Worm (Caenorhabditis elegans) whole organism, mixed stage, embryonic: ENCODE results near the gene C50B6.3.

Experiments
- blmp-1 ChIP-seq: fragments of 150-350 bp; optimal IDR thresholded peaks from 2 replicates; lab custom pipeline; 2014; ENCODE audit warnings: missing biosample characterization, missing genetic modification characterization
- ceh-39 ChIP-seq: fragments of 150-350 bp; optimal IDR thresholded peaks from 2 replicates; lab custom pipeline; 2014; ENCODE audit warnings: missing biosample characterization, missing genetic modification characterization
- ceh-43 ChIP-seq: fragments of 200-800 bp; sonication (Bioruptor generic); optimal IDR thresholded peaks from 2 replicates; lab custom pipeline; 2018; ENCODE audit warnings: mild to moderate bottlenecking, missing genetic modification characterization, moderate library complexity, missing compliant biosample characterization
- ceh-83 ChIP-seq: fragments of 200-800 bp; sonication (Bioruptor generic); optimal IDR thresholded peaks from 2 replicates; lab custom pipeline; 2018; ENCODE audit warnings: mild to moderate bottlenecking, missing genetic modification characterization, missing compliant biosample characterization
- ces-1 ChIP-seq: fragments of 150-350 bp; optimal IDR thresholded peaks from 2 replicates; lab custom pipeline; 2014; ENCODE audit warnings: missing biosample characterization, missing genetic modification reagents, missing genetic modification characterization
- cnd-1 ChIP-seq: fragments of 200-800 bp; sonication (Bioruptor generic); optimal IDR thresholded peaks from 2 replicates; lab custom pipeline; 2018; ENCODE audit warnings: mild to moderate bottlenecking, missing genetic modification characterization, missing compliant biosample characterization
- drap-1 ChIP-seq: fragments of 200-800 bp; sonication (Bioruptor generic); optimal IDR thresholded peaks from 3 replicates; lab custom pipeline; 2018; ENCODE audit warnings: mild to moderate bottlenecking, missing genetic modification characterization, missing compliant biosample characterization
- elt-1 ChIP-seq: sonication (generic microtip); optimal IDR thresholded peaks from 2 replicates; lab custom pipeline; 2017; ENCODE audit warnings: missing genetic modification characterization, mild to moderate bottlenecking, missing compliant biosample characterization, antibody characterized with exemption, moderate library complexity, borderline replicate concordance; ENCODE audit not compliant: insufficient read depth
- elt-3 ChIP-seq: fragments of 150-350 bp; optimal IDR thresholded peaks from 2 replicates; lab custom pipeline; 2014; ENCODE audit warnings: missing biosample characterization, missing genetic modification characterization
- flh-1 ChIP-seq: fragments of 200-800 bp; sonication (Bioruptor generic); optimal IDR thresholded peaks from 2 replicates; lab custom pipeline; 2018; ENCODE audit warnings: mild to moderate bottlenecking, missing genetic modification characterization, moderate library complexity, missing compliant biosample characterization
- ham-2 ChIP-seq: fragments of 200-800 bp; sonication (Bioruptor generic); optimal IDR thresholded peaks from 2 replicates; lab custom pipeline; 2018; ENCODE audit warnings: mild to moderate bottlenecking, missing genetic modification characterization, missing compliant biosample characterization
- hlh-1 ChIP-seq: fragments of 150-350 bp; optimal IDR thresholded peaks from 2 replicates; lab custom pipeline; 2014; ENCODE audit warnings: missing biosample characterization, missing genetic modification reagents, missing genetic modification characterization
- lin-13 ChIP-seq: fragments of 150-350 bp; optimal IDR thresholded peaks from 2 replicates; lab custom pipeline; 2014; ENCODE audit warnings: missing biosample characterization, missing genetic modification characterization
- lsy-2 ChIP-seq: fragments of 150-350 bp; optimal IDR thresholded peaks from 2 replicates; lab custom pipeline; 2014; ENCODE audit warnings: missing biosample characterization, missing genetic modification characterization
- mab-5 ChIP-seq: fragments of 150-350 bp; optimal IDR thresholded peaks from 2 replicates; lab custom pipeline; 2014; ENCODE audit warnings: missing biosample characterization, missing genetic modification characterization
- mep-1 ChIP-seq: fragments of 150-350 bp; optimal IDR thresholded peaks from 2 replicates; lab custom pipeline; 2017; ENCODE audit warnings: missing biosample characterization, missing genetic modification reagents, missing genetic modification characterization, inconsistent platforms
- mls-2 ChIP-seq: sonication (generic microtip); optimal IDR thresholded peaks from 2 replicates; lab custom pipeline; 2016; ENCODE audit warnings: mild to moderate bottlenecking, missing genetic modification characterization, moderate library complexity, missing compliant biosample characterization
- nhr-12 ChIP-seq: fragments of 150-350 bp; optimal IDR thresholded peaks from 2 replicates; lab custom pipeline; 2014; ENCODE audit warnings: missing biosample characterization, missing genetic modification characterization
- nhr-2 ChIP-seq: fragments of 150-350 bp; optimal IDR thresholded peaks from 2 replicates; lab custom pipeline; 2014; ENCODE audit warnings: missing biosample characterization, missing genetic modification characterization
- nhr-237 ChIP-seq: fragments of 150-350 bp; optimal IDR thresholded peaks from 2 replicates; lab custom pipeline; 2014; ENCODE audit warnings: missing biosample characterization, missing genetic modification characterization
- nhr-76 ChIP-seq: sonication (generic microtip); optimal IDR thresholded peaks from 2 replicates; lab custom pipeline; 2017; ENCODE audit warnings: missing biosample characterization, missing genetic modification characterization
- pha-4 ChIP-seq: fragments of 150-350 bp; optimal IDR thresholded peaks from 2 replicates; lab custom pipeline; 2018; ENCODE audit warnings: missing biosample characterization, missing genetic modification reagents, missing genetic modification characterization
- sem-2 ChIP-seq: fragments of 200-800 bp; sonication (Bioruptor generic); optimal IDR thresholded peaks from 2 replicates; lab custom pipeline; 2018; ENCODE audit warnings: mild to moderate bottlenecking, missing genetic modification characterization, missing compliant biosample characterization
- snpc-4 ChIP-seq: fragments of 150-350 bp; optimal IDR thresholded peaks from 2 replicates; lab custom pipeline; 2014; ENCODE audit warnings: missing biosample characterization, missing genetic modification characterization
- sptf-1 ChIP-seq: sonication (generic microtip); optimal IDR thresholded peaks from 2 replicates; lab custom pipeline; 2017; ENCODE audit warnings: mild to moderate bottlenecking, missing genetic modification characterization, moderate library complexity, missing compliant biosample characterization
- tbx-8 ChIP-seq: fragments of 200-800 bp; sonication (Bioruptor generic); optimal IDR thresholded peaks from 2 replicates; lab custom pipeline; 2018; ENCODE audit warnings: mild to moderate bottlenecking, missing genetic modification characterization, moderate library complexity, missing compliant biosample characterization
- unc-120 ChIP-seq: sonication (generic microtip); optimal IDR thresholded peaks from 2 replicates; lab custom pipeline; 2017; ENCODE audit warnings: missing genetic modification characterization, missing compliant biosample characterization; ENCODE audit not compliant: poor library complexity, severe bottlenecking
- unc-39 ChIP-seq: fragments of 150-350 bp; optimal IDR thresholded peaks from 2 replicates; lab custom pipeline; 2014; ENCODE audit warnings: missing biosample characterization, missing genetic modification characterization
- unc-62 ChIP-seq: fragments of 150-350 bp; optimal IDR thresholded peaks from 2 replicates; lab custom pipeline; 2014; ENCODE audit warnings: missing biosample characterization, missing genetic modification reagents, missing genetic modification characterization
- zip-8 ChIP-seq: fragments of 150-350 bp; optimal IDR thresholded peaks from 2 replicates; lab custom pipeline; 2014; ENCODE audit warnings: missing biosample characterization, missing genetic modification characterization
- ztf-11 ChIP-seq: fragments of 150-350 bp; optimal IDR thresholded peaks from 2 replicates; lab custom pipeline; 2014; ENCODE audit warnings: missing biosample characterization, missing genetic modification characterization

The C50B6.3 gene

DNA sequence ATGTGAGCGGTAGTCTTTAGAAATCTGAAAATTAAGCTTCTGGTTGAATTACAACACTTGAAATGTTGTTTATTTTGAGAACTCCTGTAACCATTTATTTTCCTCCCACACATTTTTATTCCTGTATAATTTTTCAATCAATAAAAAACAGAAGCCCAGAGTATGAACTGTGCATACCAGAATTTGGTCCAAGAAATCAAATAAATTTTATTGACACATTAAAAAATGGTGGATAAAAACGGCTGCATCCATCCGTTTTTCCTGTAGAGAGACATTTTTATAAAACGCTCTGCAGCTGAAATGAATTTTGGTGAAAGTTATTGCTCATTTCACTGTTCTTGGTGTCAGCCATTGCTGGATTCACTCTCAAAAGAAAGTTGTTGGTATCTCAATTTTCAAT lies 16.2 kb upstream of the C50B6.3 start, which contains the start of gene C26E1.1:
Gene C26E1.1, plus strand, starts transcription at position 301 of the 400 bp plus-strand sequence.
- TF ChIP-seq ztf-11 (no peak), cnd-1 (tag; lab: Kevin White, UChicago) (no peak), unc-62 (GFP tag; lab: Kevin White, UChicago) (no peak), mab-5 (no peak), blmp-1 (tag; lab: Kevin White, UChicago) (no peak), lin-13 (tag; lab: Kevin White, UChicago) (no peak), zip-8 (tag; lab: Kevin White, UChicago) (no peak), hlh-1 (tag; lab: Kevin White, UChicago) (no peak), pha-4 (tag; lab: Kevin White, UChicago) (no peak), sem-2 (GFP tag; lab: Kevin White, UChicago) (no peak), mls-2 (tag; lab: Kevin White, UChicago) (no peak), drap-1 (GFP tag; lab: Kevin White, UChicago) (no peak), unc-39 (tag; lab: Kevin White, UChicago) (no peak), ces-1 (GFP tag; lab: Kevin White, UChicago) (no peak), ceh-83 (no peak), mep-1 (tag; lab: Kevin White, UChicago) (no peak), ceh-39 (no peak)

DNA sequence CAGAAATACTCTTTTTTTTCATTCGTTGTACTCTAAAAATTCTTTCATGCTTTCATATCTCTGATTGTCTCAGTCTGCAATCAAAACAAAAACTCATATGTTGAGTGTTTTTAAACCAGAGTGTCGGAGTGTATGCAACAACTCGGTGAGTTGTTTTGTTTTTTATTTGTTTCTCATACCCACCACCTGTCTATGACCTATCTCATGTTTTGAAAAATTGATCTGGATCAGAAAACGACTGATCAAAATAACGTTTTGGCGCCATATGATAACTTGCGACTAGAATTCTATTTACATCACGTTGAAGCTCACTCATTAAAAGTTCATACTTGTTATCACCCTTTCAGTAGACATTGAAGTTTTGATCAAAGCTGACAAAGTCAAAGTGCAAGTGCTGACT lies 14.7 kb upstream of the C50B6.3 start:
- TF ChIP-seq flh-1 (GFP tag; lab: Kevin White, UChicago), result no peak
- TF ChIP-seq elt-3, result no peak
- no peak for TF ChIP-seq sptf-1
- TF ChIP-seq zip-8 (tag; lab: Kevin White, UChicago), result no peak
- TF ChIP-seq ztf-11, result no peak
- no peak for TF ChIP-seq nhr-237
- no peak for TF ChIP-seq nhr-2 (tag; lab: Kevin White, UChicago)
- TF ChIP-seq mls-2 (tag; lab: Kevin White, UChicago), result no peak
- no peak for TF ChIP-seq unc-120 (tag; lab: Kevin White, UChicago)
- TF ChIP-seq tbx-8 (GFP tag; lab: Kevin White, UChicago), result no peak

DNA sequence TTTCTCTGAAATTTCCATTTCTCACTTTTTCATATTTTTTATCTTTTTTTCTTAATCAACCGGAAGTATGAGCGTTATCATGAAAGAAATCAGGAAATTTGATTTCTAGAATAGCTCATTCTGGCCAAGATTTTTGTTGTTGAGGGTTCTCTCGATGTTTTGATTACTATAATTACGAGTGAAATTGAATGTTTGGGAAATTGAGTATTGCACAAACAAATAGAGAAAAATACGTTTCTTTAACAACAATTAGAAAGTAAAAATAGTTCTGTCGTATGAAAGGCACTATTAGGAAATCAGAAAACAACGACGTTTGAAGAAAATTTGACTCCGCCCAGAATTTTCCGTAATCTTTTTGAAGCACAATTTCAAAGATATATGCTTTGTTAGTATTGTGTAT lies 14.0 kb upstream of the C50B6.3 start:
- TF ChIP-seq nhr-12 (tag; lab: Kevin White, UChicago), result no peak
- TF ChIP-seq nhr-76 (tag; lab: Kevin White, UChicago), result no peak
- no peak for TF ChIP-seq pha-4 (tag; lab: Kevin White, UChicago)
- TF ChIP-seq unc-62 (GFP tag; lab: Kevin White, UChicago), result no peak
- no peak for TF ChIP-seq elt-1 (tag; lab: Kevin White, UChicago)
- TF ChIP-seq nhr-237, result no peak
- no peak for TF ChIP-seq ham-2 (GFP tag; lab: Kevin White, UChicago)
- TF ChIP-seq lin-13 (tag; lab: Kevin White, UChicago), result no peak
- no peak for TF ChIP-seq ztf-11
- TF ChIP-seq tbx-8 (GFP tag; lab: Kevin White, UChicago), result no peak
- no peak for TF ChIP-seq lsy-2 (tag; lab: Kevin White, UChicago)
- TF ChIP-seq ceh-43 (GFP tag; lab: Kevin White, UChicago), result no peak
- TF ChIP-seq hlh-1 (tag; lab: Kevin White, UChicago), result no peak
- no peak for TF ChIP-seq ceh-83
- no peak for TF ChIP-seq snpc-4
- no peak for TF ChIP-seq nhr-2 (tag; lab: Kevin White, UChicago)
- no peak for TF ChIP-seq mls-2 (tag; lab: Kevin White, UChicago)
- TF ChIP-seq ceh-39, result no peak
- TF ChIP-seq mab-5, result no peak

DNA sequence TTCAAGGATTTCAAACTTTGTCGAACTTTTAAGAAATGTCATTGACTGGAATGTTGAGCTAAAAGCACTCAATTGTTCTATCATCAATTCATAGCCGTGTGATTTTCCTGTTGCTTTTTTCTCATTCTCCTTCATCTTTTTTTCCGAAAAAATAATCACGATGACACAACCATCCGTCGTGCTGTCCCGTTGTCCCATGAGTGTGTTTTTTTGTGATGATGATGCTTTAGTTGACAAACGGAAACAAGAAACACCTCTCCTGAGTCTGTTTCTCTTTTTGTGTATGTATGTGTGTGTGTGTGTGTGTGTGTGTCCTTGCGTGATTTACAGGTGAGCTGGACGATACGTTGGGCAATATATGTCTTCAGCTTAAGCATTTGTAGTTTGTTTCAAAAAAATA lies 12.9 kb upstream of the C50B6.3 start:
- TF ChIP-seq unc-62 (GFP tag; lab: Kevin White, UChicago) (no peak), mls-2 (tag; lab: Kevin White, UChicago) (no peak), nhr-2 (tag; lab: Kevin White, UChicago) (no peak)
- TF ChIP-seq, all 35 proteins: peak for 0

DNA sequence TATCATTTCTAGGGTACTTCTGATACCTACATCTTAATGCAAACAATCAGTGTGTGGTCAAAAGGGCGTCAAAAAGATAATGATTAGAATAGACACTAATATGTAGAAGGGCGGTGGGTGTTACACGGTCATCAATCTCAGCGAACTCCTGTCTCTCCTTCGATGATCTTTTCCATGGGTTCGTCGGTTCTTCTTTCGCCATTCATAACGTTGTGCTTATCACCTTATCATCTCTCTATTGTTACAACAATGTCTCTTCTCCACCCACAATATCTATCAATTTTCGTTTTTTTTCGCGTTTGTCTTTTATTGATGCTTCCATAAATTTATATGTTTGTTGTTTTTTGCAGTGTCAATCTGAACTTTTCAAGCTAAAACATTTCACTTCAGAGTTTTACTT lies 11.9 kb upstream of the C50B6.3 start, which contains the start of gene ceh-79:
Gene ceh-79, plus strand, starts transcription at position 391 of the 400 bp plus-strand sequence.
- TF ChIP-seq zip-8 (tag; lab: Kevin White, UChicago), result no peak
- no peak for TF ChIP-seq tbx-8 (GFP tag; lab: Kevin White, UChicago)
- TF ChIP-seq cnd-1 (tag; lab: Kevin White, UChicago), result no peak
- no peak for TF ChIP-seq mls-2 (tag; lab: Kevin White, UChicago)
- TF ChIP-seq nhr-12 (tag; lab: Kevin White, UChicago), result no peak
- TF ChIP-seq hlh-1 (tag; lab: Kevin White, UChicago), result no peak
- no peak for TF ChIP-seq ham-2 (GFP tag; lab: Kevin White, UChicago)
- no peak for TF ChIP-seq sem-2 (GFP tag; lab: Kevin White, UChicago)
- TF ChIP-seq ceh-43 (GFP tag; lab: Kevin White, UChicago), result no peak
- TF ChIP-seq ces-1 (GFP tag; lab: Kevin White, UChicago), result no peak
- no peak for TF ChIP-seq nhr-237
- TF ChIP-seq ceh-83, result no peak
- TF ChIP-seq, all 35 proteins: peak for 0
